Worm (Caenorhabditis elegans) whole organism, late embryonic: ENCODE data around the gene ins-21.

ENCODE experiments used
- hlh-30 ChIP-seq: sonication (generic microtip); optimal IDR thresholded peaks from 2 replicates; lab custom pipeline; 2017; ENCODE audit warnings: antibody characterized with exemption, missing genetic modification characterization, missing compliant biosample characterization; ENCODE audit not compliant: insufficient read depth
- nfya-1 ChIP-seq: sonication (generic microtip); optimal IDR thresholded peaks from 2 replicates; lab custom pipeline; 2017; ENCODE audit warnings: missing genetic modification characterization, mild to moderate bottlenecking, missing compliant biosample characterization, antibody characterized with exemption, moderate library complexity
- nhr-11 ChIP-seq: fragments of 150-350 bp; optimal IDR thresholded peaks from 2 replicates; lab custom pipeline; 2014; ENCODE audit warnings: missing biosample characterization, missing genetic modification characterization
- sox-2 ChIP-seq: fragments of 200-800 bp; sonication (Bioruptor generic); IDR thresholded peaks from 2 replicates; pipeline ENCODE4 v1.3.6; 2022; ENCODE audit warnings: missing genetic modification reagents, missing genetic modification characterization, missing compliant biosample characterization

DNA sequence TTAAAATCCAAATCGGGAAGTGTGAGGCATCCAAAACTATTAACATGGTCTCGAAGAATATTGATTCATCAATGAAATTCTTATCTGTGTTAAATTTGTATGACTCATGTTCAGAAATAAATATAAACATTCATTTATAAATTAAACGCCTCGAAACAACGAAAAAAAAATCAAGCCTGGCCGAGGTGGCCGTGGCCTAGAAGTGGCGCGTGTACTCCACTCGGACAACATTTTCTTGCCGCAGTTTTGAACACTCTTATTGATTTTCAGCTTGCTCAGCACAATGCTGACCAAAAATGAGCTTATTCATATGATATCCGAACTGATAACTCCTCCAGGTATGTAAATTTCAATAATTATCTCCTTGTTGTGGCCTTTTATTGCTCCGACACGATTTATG, 40.6 kb downstream of the ins-21 start, which contains the start of gene ekl-6:
- TF ChIP-seq hlh-30 (no peak), nhr-11 (no peak), nfya-1 (no peak), sox-2 (GFP tag; lab: Robert Waterston, UW) (no peak)
